Worm (Caenorhabditis elegans) whole organism, midembryonic: ENCODE results near the gene scl-11.

Experiments used
- T22C8.4 ChIP-seq: fragments of 200-800 bp; sonication (Bioruptor generic); IDR thresholded peaks from 2 replicates; pipeline ENCODE4 v1.3.6; 2022; ENCODE audit warnings: missing genetic modification characterization, missing compliant biosample characterization
- cog-1 ChIP-seq: sonication (generic microtip); optimal IDR thresholded peaks from 2 replicates; lab custom pipeline; 2016; ENCODE audit warnings: missing genetic modification characterization, missing compliant biosample characterization
- flt-1 ChIP-seq: fragments of 200-800 bp; sonication (Bioruptor generic); IDR thresholded peaks from 2 replicates; pipeline ENCODE4 v1.3.6; 2022; ENCODE audit warnings: missing genetic modification characterization, missing compliant biosample characterization
- klf-2 ChIP-seq: fragments of 200-800 bp; sonication (Bioruptor generic); conservative IDR thresholded peaks from 2 replicates; pipeline ENCODE4 v1.3.6; 2022; ENCODE audit warnings: missing genetic modification reagents, missing genetic modification characterization, missing compliant biosample characterization
- med-1 ChIP-seq: sonication (generic microtip); optimal IDR thresholded peaks from 2 replicates; lab custom pipeline; 2017; ENCODE audit warnings: missing genetic modification characterization, mild to moderate bottlenecking, missing compliant biosample characterization, antibody characterized with exemption, missing genetic modification reagents; ENCODE audit not compliant: insufficient read depth
- ref-1 ChIP-seq: fragments of 200-800 bp; sonication (Bioruptor generic); conservative IDR thresholded peaks from 2 replicates; pipeline ENCODE4 v1.3.6; 2022; ENCODE audit warnings: missing genetic modification reagents, missing genetic modification characterization, missing compliant biosample characterization
- tab-1 ChIP-seq: fragments of 200-800 bp; sonication (Bioruptor generic); IDR thresholded peaks from 2 replicates; pipeline ENCODE4 v1.3.6; 2022; ENCODE audit warnings: missing genetic modification characterization, missing compliant biosample characterization
- ztf-23 ChIP-seq: fragments of 200-800 bp; sonication (Bioruptor generic); IDR thresholded peaks from 2 replicates; pipeline ENCODE4 v1.3.6; 2022; ENCODE audit warnings: missing genetic modification reagents, missing genetic modification characterization, missing compliant biosample characterization
- ztf-29 ChIP-seq: fragments of 200-800 bp; sonication (Bioruptor generic); IDR thresholded peaks from 2 replicates; pipeline ENCODE4 v1.3.6; 2022; ENCODE audit warnings: missing genetic modification reagents, missing genetic modification characterization, missing compliant biosample characterization

- TF ChIP-seq ref-1 = no peak
- TF ChIP-seq med-1 (GFP tag; lab: Kevin White, UChicago) = no peak
- TF ChIP-seq flt-1 (GFP tag; lab: Robert Waterston, UW) = no peak
- TF ChIP-seq ztf-29 (GFP tag; lab: Robert Waterston, UW) = no peak
- no peak for TF ChIP-seq T22C8.4
- TF ChIP-seq ztf-23 (GFP tag; lab: Robert Waterston, UW) = no peak
- TF ChIP-seq tab-1 = no peak
- TF ChIP-seq cog-1 (tag; lab: Kevin White, UChicago) = no peak
- TF ChIP-seq klf-2 = no peak
Measured at ce11 chrIV:13013231-13013630, 37.9 kb upstream of the scl-11 start.
